Worm (Caenorhabditis elegans) whole organism, L1 larva: ENCODE data around the gene zak-1.

ENCODE experiments used
- jun-1 ChIP-seq: fragments of 150-350 bp; optimal IDR thresholded peaks from 2 replicates; lab custom pipeline; 2014; ENCODE audit warnings: missing biosample characterization, missing genetic modification reagents, missing genetic modification characterization
- lin-35 ChIP-seq, 2 experiments: fragments of 150-350 bp; optimal IDR thresholded peaks; 2 replicates each; lab custom pipeline; 2014; ENCODE audit warnings: missing biosample characterization in 2 of 2, missing genetic modification characterization in 2 of 2, missing genetic modification reagents in 2 of 2

DNA sequence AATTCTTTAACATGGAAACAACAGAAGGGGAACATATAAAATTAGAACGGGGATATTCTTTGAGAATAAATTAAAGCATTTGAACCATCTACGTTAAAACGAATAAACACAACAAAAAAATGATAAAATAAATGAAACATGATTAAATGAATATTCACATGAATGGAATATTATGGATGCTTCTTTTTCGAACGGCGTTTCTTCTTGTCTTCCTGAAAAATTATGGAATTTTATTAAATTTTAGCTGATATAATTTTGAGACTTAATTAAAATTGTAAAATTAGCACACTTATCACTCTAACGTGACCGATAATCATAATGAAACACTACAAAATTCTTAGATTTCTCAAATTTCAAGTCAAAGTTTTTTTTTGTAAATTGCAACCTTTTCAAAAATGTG is 44.0 kb upstream of the zak-1 start:
- TF ChIP-seq jun-1 = no peak
- TF ChIP-seq lin-35 (GFP tag; optimal IDR thresholded peaks at IDR 0.05; lab: Kevin White, UChicago) = no peak
